Worm (Caenorhabditis elegans) whole organism, L2 larva: ENCODE measurements around the gene npr-16.

Source experiments
- elt-3 ChIP-seq: sonication (generic microtip); optimal IDR thresholded peaks from 2 replicates; lab custom pipeline; 2017; ENCODE audit warnings: missing biosample characterization, missing genetic modification characterization
- lin-39 ChIP-seq: fragments of 150-350 bp; optimal IDR thresholded peaks from 2 replicates; lab custom pipeline; 2014; ENCODE audit warnings: missing biosample characterization, missing genetic modification reagents, missing genetic modification characterization
- lsy-2 ChIP-seq, 2 experiments: fragments of 150-350 bp in 1 of 2; sonication (generic microtip) in 1 of 2; optimal IDR thresholded peaks; 2 replicates each; lab custom pipeline; 2014 to 2017; ENCODE audit warnings: missing biosample characterization in 2 of 2, missing genetic modification characterization in 2 of 2
- nhr-10 ChIP-seq: sonication (generic microtip); optimal IDR thresholded peaks from 2 replicates; lab custom pipeline; 2017; ENCODE audit warnings: missing biosample characterization, missing genetic modification characterization
- skn-1 ChIP-seq: sonication (generic microtip); optimal IDR thresholded peaks from 2 replicates; lab custom pipeline; 2017; ENCODE audit warnings: missing biosample characterization, missing genetic modification characterization
- snpc-4 ChIP-seq: fragments of 150-350 bp; optimal IDR thresholded peaks from 2 replicates; lab custom pipeline; 2014; ENCODE audit warnings: missing biosample characterization, missing genetic modification characterization
- unc-39 ChIP-seq: fragments of 150-350 bp; optimal IDR thresholded peaks from 2 replicates; lab custom pipeline; 2014; ENCODE audit warnings: missing biosample characterization, missing genetic modification characterization
- unc-62 ChIP-seq: fragments of 150-350 bp; optimal IDR thresholded peaks from 2 replicates; lab custom pipeline; 2014; ENCODE audit warnings: missing biosample characterization, missing genetic modification reagents, missing genetic modification characterization

DNA sequence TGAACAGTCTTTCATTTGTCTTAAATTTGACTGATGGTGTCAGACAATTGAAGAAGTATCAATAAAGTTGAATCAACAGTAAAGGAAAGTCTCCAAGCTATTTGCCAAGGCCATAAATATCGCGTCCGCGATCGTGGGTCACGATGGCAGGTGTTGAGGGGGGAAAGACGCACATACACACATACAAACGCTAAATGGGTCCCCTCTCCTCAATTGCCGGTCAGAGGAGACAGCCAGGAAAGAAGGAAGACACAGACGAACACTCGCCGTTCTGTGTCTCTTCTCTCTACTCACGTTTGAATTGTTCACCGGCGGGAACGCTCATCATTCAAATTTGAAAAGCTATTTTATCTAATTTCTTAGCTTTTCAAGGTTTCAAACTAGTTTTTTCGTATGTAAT lies 22.3 kb downstream of the npr-16 start:
- no peak for TF ChIP-seq snpc-4 (tag; lab: Kevin White, UChicago)
- TF ChIP-seq skn-1 = no peak
- TF ChIP-seq elt-3 = no peak
- no peak for TF ChIP-seq unc-62 (GFP tag; lab: Kevin White, UChicago)
- TF ChIP-seq unc-39 (tag; lab: Kevin White, UChicago) = no peak
- TF ChIP-seq lin-39 (tag; lab: Kevin White, UChicago) = no peak
- no peak for TF ChIP-seq nhr-10
- TF ChIP-seq lsy-2 (tag; optimal IDR thresholded peaks at IDR 0.05; lab: Kevin White, UChicago) = peak in 1 of 2 experiments; percentile 47
